Fruit fly (Drosophila melanogaster): ENCODE measurements around the gene brm.
A peak's percentile ranks its signal among the peaks of the same experiment; 100 is the strongest.

Gene brm

DNA sequence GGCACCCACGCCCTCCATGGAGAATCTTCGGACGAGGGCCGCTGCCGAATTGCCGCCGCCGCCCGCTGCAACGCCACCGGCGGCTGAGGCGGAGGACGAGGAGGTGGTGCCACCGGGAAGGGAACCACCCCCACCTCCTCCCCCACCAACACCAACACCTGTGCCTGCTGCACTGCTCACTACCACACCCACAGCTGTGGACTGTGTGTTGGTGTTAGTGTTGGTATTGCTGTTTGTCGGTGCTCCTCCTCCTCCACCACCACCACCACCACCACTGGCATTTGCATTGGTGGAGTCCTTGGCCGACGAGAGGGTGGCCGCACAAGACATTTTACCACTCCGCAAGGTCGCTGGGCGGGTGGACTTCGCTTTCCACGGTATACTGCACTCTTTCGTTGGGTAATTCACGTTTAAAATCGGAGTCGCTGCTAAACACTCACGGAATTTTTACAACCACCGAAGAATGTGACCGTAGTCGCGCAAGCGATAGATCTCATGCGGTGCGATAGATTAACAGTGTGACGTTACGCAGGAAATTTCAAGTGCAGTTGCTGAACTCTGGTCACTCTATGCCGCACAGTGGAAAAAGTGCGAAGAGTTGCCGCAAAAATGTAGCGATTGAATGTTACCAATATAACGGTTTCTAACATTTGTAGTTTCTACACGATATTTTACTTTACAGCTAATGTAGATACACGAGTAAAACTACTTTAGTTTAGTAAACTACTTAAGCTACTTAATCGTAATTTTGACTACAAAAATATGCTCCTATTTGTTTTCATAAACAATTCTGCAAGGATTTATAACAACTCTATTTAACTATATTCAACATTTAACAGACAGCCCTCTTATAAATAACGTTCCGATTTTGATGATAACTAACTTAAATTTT is 28.9 kb upstream of the brm start, which contains the start of gene mib1 (continued):
- peak; percentile 63 for TF ChIP-seq N (GFP tag; optimal IDR thresholded peaks at IDR 0.05)
- peak; percentile 34 for TF ChIP-seq fru (GFP tag; optimal IDR thresholded peaks at IDR 0.05)
- TF ChIP-seq Dif (GFP tag; optimal IDR thresholded peaks at IDR 0.05; ENCODE audit: partially characterized antibody), result peak; percentile 14
- TF ChIP-seq Hnf4 (GFP tag; optimal IDR thresholded peaks at IDR 0.05), result no peak
- peak; percentile 43 for TF ChIP-seq Sp1 (GFP tag; optimal IDR thresholded peaks at IDR 0.05)
- no peak for TF ChIP-seq sv (GFP tag; optimal IDR thresholded peaks at IDR 0.05)
- peak; percentile 14 for TF ChIP-seq h (GFP tag; optimal IDR thresholded peaks at IDR 0.05)
- TF ChIP-seq CrebA (GFP tag; optimal IDR thresholded peaks at IDR 0.05; ENCODE audit: borderline replicate concordance), result no peak
- no peak for TF ChIP-seq GATAd (GFP tag; optimal IDR thresholded peaks at IDR 0.05)
- peak; percentile 6 for TF ChIP-seq Myc (optimal IDR thresholded peaks at IDR 0.05)
- no peak for TF ChIP-seq ey (GFP tag; optimal IDR thresholded peaks at IDR 0.05)
- no peak for TF ChIP-seq brk (GFP tag; optimal IDR thresholded peaks at IDR 0.05)
- no peak for TF ChIP-seq OdsH (GFP tag; optimal IDR thresholded peaks at IDR 0.05)
- TF ChIP-seq jim (GFP tag; optimal IDR thresholded peaks at IDR 0.05), result no peak
- no peak for TF ChIP-seq CG9705 (GFP tag; optimal IDR thresholded peaks at IDR 0.05)

DNA sequence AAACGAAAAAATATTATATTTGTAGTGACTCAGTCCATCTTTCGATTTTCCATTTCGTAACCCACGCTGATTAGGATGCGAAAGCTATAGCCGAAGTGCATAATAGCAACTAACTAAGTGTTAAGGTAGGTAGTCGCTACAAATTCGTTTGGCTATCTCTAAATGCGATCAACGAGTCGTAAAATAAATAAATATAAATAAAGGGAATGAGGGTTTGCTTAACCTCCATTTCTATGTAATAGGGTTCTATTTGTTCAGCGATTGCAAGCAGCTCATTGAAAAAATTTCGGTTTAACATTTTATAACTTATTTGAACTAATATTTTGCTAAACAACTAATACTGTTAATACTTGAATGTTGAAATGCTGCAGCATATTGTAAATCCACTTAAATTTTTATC is 27.5 kb upstream of the brm start:
- TF ChIP-seq usp (GFP tag; optimal IDR thresholded peaks at IDR 0.05), result no peak
- TF ChIP-seq Mio (GFP tag; optimal IDR thresholded peaks at IDR 0.05), result no peak
- TF ChIP-seq tai (GFP tag; optimal IDR thresholded peaks at IDR 0.05), result no peak
- TF ChIP-seq psq (GFP tag; optimal IDR thresholded peaks at IDR 0.05), result no peak
- no peak for TF ChIP-seq Jra (GFP tag; optimal IDR thresholded peaks at IDR 0.05)
- no peak for TF ChIP-seq fru (GFP tag; optimal IDR thresholded peaks at IDR 0.05)
- TF ChIP-seq foxo (GFP tag; optimal IDR thresholded peaks at IDR 0.05), result no peak
- no peak for TF ChIP-seq Dif (GFP tag; optimal IDR thresholded peaks at IDR 0.05; ENCODE audit: partially characterized antibody)
- no peak for TF ChIP-seq OdsH (GFP tag; optimal IDR thresholded peaks at IDR 0.05)
- TF ChIP-seq Abd-B (GFP tag; optimal IDR thresholded peaks at IDR 0.05), result no peak
- no peak for TF ChIP-seq dmrt93B (GFP tag; optimal IDR thresholded peaks at IDR 0.05)

DNA sequence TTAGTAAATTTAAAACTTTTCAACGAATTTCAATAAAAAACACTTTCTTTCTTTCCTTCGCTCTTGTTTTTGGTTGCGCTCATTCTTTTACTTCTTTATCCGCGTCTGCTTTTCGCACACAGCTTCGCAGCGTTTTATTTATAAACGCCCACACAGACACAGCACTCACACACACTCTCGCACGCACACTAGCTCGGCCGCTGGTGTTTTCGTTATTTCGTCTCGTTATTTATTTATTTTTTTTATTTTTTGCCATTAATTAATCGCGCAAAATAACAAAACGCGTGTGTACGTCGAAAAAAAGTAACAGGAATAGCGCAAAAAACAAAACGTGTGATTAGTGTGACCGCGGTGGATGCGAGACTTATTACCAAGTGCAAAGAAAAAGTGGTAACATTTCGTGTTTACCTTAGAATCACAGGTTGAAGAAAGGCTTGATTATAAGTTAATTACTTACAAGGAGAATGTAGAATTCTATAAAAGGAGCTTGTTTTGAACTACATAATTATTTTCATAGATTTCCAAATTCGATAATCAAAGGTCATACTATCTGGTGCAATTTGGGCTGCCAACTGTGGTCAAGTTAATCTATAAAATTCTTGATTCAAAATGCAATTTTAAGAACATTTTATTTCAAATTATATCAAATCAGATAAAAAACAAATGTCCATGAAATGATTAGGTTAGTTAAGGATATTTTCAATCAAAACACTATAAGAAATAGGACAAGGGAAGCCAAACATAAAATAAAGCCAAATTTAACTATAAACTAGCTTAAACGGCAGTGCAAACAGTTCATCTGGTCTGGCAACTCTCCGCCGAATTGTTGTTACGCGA is 21.9 kb upstream of the brm start, which contains the start of the genes hzg and mRpS31:
TSS of gene hzg (minus strand) at position 336 of the 837 bp plus-strand sequence.
TSS of gene mRpS31 (plus strand) at position 793 of the 837 bp plus-strand sequence.
- no peak for TF ChIP-seq dl (GFP tag; optimal IDR thresholded peaks at IDR 0.05; ENCODE audit: insufficient read depth in 1 of 2, partially characterized antibody in 2 of 2)
- peak; percentile 37 for TF ChIP-seq sv (GFP tag; optimal IDR thresholded peaks at IDR 0.05)
- no peak for TF ChIP-seq Hr78 (GFP tag; optimal IDR thresholded peaks at IDR 0.05)
- TF ChIP-seq Rel (GFP tag; optimal IDR thresholded peaks at IDR 0.05), result peak; percentile 25
- TF ChIP-seq Rel (tag; optimal IDR thresholded peaks at IDR 0.05), result peak; percentile 88
- peak; percentile 51 for TF ChIP-seq OdsH (GFP tag; optimal IDR thresholded peaks at IDR 0.05)
- TF ChIP-seq rgr (GFP tag; optimal IDR thresholded peaks at IDR 0.05), result peak; percentile 38
- TF ChIP-seq usp (GFP tag; optimal IDR thresholded peaks at IDR 0.05), result no peak
- no peak for TF ChIP-seq Mio (GFP tag; optimal IDR thresholded peaks at IDR 0.05)
- TF ChIP-seq h (GFP tag; optimal IDR thresholded peaks at IDR 0.05), result peak; percentile 52
- peak; percentile 28 for TF ChIP-seq Hr83 (GFP tag; optimal IDR thresholded peaks at IDR 0.05; ENCODE audit: poor library complexity, severe bottlenecking)
- peak; percentile 5 for TF ChIP-seq br (GFP tag; optimal IDR thresholded peaks at IDR 0.05)
- TF ChIP-seq Vsx2 (GFP tag; optimal IDR thresholded peaks at IDR 0.05; ENCODE audit: partially characterized antibody), result no peak
- TF ChIP-seq tai (GFP tag; optimal IDR thresholded peaks at IDR 0.05), result no peak
- TF ChIP-seq jim (GFP tag; optimal IDR thresholded peaks at IDR 0.05), result no peak
- no peak for TF ChIP-seq lola (GFP tag; optimal IDR thresholded peaks at IDR 0.05)
- TF ChIP-seq ey (GFP tag; optimal IDR thresholded peaks at IDR 0.05), result peak; percentile 57
- no peak for TF ChIP-seq CrebA (GFP tag; optimal IDR thresholded peaks at IDR 0.05; ENCODE audit: borderline replicate concordance)
- peak; percentile 39 to 63 for TF ChIP-seq foxo (GFP tag; optimal IDR thresholded peaks at IDR 0.05)
- TF ChIP-seq N (GFP tag; optimal IDR thresholded peaks at IDR 0.05), result no peak
- no peak for TF ChIP-seq brk (GFP tag; optimal IDR thresholded peaks at IDR 0.05)
- TF ChIP-seq GATAd (GFP tag; optimal IDR thresholded peaks at IDR 0.05), result no peak
- TF ChIP-seq sage (GFP tag; optimal IDR thresholded peaks at IDR 0.05), result peak; percentile 10
- peak; percentile 10 for TF ChIP-seq CG9705 (GFP tag; optimal IDR thresholded peaks at IDR 0.05)
- peak; percentile 31 for TF ChIP-seq Jra (GFP tag; optimal IDR thresholded peaks at IDR 0.05)
- TF ChIP-seq woc (GFP tag; optimal IDR thresholded peaks at IDR 0.05), result peak; percentile 61
- TF ChIP-seq dsf (GFP tag; optimal IDR thresholded peaks at IDR 0.05; ENCODE audit: borderline replicate concordance), result peak; percentile 33
- TF ChIP-seq Myc (optimal IDR thresholded peaks at IDR 0.05), result peak; percentile 93
- peak; percentile 45 for TF ChIP-seq fru (GFP tag; optimal IDR thresholded peaks at IDR 0.05)
- TF ChIP-seq pan (optimal IDR thresholded peaks at IDR 0.05), result no peak
- peak; percentile 4 for TF ChIP-seq dmrt93B (GFP tag; optimal IDR thresholded peaks at IDR 0.05)
- no peak for TF ChIP-seq Abd-B (GFP tag; optimal IDR thresholded peaks at IDR 0.05)
- no peak for TF ChIP-seq CG32264 (GFP tag; optimal IDR thresholded peaks at IDR 0.05)
- no peak for TF ChIP-seq Dif (GFP tag; optimal IDR thresholded peaks at IDR 0.05; ENCODE audit: partially characterized antibody)
- no peak for TF ChIP-seq Dfd (GFP tag; optimal IDR thresholded peaks at IDR 0.05)
- TF ChIP-seq HLH106 (tag; optimal IDR thresholded peaks at IDR 0.05), result peak; percentile 74
- peak; percentile 69 for TF ChIP-seq Sp1 (GFP tag; optimal IDR thresholded peaks at IDR 0.05)
- peak; percentile 97 for TF ChIP-seq psq (GFP tag; optimal IDR thresholded peaks at IDR 0.05)
- TF ChIP-seq Hnf4 (GFP tag; optimal IDR thresholded peaks at IDR 0.05), result peak; percentile 59
